Worm (Caenorhabditis elegans): Measurements from ENCODE around the gene lmd-4.

The lmd-4 gene

DNA sequence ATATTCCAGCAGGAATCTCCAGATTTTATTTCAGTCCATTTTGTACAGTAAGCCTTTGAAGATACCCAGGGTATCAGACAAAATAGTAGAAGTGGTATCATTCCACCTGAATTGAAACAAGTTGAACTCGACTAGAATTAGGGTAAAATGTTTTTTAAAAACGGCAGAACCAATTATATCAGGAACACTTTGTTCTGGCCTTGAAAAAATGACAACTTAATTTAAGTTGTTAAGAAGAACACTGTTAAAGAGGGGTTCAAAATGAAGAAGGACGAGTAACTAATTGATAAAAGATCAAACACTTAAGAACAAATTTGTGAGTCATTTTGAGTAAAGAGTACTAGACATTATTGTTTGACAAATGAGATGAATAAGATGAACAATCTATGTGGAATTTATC is at the start of gene lmd-4:
Gene lmd-4, minus strand, starts transcription at position 101 of the 400 bp plus-strand sequence.
- TF ChIP-seq ztf-23 (GFP tag; IDR thresholded peaks at IDR 0.05) (no peak), klf-2 (GFP tag; conservative IDR thresholded peaks at IDR 0.05) (no peak), med-1 (GFP tag; optimal IDR thresholded peaks at IDR 0.05; ENCODE audit: insufficient read depth) (no peak), cog-1 (tag; optimal IDR thresholded peaks at IDR 0.05) (no peak), T22C8.4 (GFP tag; IDR thresholded peaks at IDR 0.05) (no peak), flt-1 (GFP tag; IDR thresholded peaks at IDR 0.05) (no peak), ref-1 (GFP tag; conservative IDR thresholded peaks at IDR 0.05) (no peak), ztf-29 (GFP tag; IDR thresholded peaks at IDR 0.05) (no peak), tab-1 (GFP tag; IDR thresholded peaks at IDR 0.05) (no peak)

DNA sequence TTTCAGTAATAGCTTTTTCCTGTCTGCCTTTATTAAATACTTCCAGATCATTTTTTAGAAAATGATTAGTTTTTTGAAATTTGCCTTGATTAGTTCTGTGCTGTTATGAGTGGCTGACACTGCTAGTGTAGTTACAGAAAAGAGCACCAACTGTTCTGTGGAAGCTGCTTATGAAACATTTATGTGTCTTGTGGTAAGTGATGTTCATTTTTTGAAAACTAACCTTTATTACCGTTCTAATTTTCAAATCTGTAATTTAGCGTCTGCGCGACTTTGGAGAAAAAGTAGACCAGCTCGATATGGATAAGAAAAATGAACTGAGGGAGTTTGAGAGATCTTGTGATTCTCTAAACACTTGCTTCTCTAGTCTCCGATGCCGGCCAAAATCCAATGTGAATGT is 48.8 kb upstream of the lmd-4 start, which contains the start of gene srj-14:
Gene srj-14, plus strand, starts transcription at position 131 of the 400 bp plus-strand sequence.
- no peak for TF ChIP-seq flt-1 (GFP tag; IDR thresholded peaks at IDR 0.05)
- TF ChIP-seq tab-1 (GFP tag; IDR thresholded peaks at IDR 0.05) = no peak
- TF ChIP-seq klf-2 (GFP tag; conservative IDR thresholded peaks at IDR 0.05) = no peak

DNA sequence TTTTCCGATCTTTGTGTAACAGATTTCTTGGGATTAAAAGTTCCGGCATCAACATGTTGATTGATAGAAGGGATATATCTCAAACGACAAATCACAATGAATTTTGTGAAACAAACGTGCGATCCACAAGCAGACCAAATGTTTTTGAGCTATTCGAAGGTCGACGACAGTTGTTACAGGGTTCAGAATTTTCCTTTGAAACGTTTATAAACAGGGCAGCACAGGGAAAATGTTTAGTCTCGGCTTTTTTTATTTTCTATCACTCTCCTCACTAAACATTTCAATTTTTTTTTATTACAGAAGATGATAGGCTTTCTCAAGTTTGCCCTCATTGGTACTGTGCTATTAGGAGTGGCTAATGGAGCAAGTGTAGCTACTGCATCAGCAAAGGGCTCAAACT is 44.1 kb upstream of the lmd-4 start, which contains the start of gene exc-13:
Gene exc-13, plus strand, starts transcription at position 301 of the 400 bp plus-strand sequence.
- TF ChIP-seq T22C8.4 (GFP tag; IDR thresholded peaks at IDR 0.05) (no peak), med-1 (GFP tag; optimal IDR thresholded peaks at IDR 0.05; ENCODE audit: insufficient read depth) (no peak), ztf-29 (GFP tag; IDR thresholded peaks at IDR 0.05) (no peak), tab-1 (GFP tag; IDR thresholded peaks at IDR 0.05) (no peak), flt-1 (GFP tag; IDR thresholded peaks at IDR 0.05) (no peak), cog-1 (tag; optimal IDR thresholded peaks at IDR 0.05) (no peak), klf-2 (GFP tag; conservative IDR thresholded peaks at IDR 0.05) (no peak), ref-1 (GFP tag; conservative IDR thresholded peaks at IDR 0.05) (no peak), ztf-23 (GFP tag; IDR thresholded peaks at IDR 0.05) (no peak)

DNA sequence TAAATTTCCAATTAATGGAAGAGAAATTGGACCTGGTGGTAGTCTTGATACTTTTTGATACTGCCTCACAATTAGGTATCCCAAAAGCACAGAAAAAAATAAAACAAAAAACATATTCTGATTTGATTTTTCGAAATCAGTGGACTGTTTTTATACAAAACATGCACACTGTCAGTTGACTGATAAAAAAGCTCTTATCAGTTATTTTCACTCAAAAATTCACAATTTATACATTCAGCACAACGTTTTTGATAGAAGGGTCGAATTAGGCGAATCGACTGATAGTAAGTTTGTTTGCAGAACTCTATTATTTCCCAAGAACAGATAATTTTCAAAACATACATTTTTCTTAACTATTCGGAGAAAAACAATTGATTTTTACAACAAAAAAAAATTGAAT is 43.2 kb upstream of the lmd-4 start, which contains the start of gene cyp-35A2:
Gene cyp-35A2, minus strand, starts transcription at position 124 of the 400 bp plus-strand sequence.
- TF ChIP-seq T22C8.4 (GFP tag; IDR thresholded peaks at IDR 0.05) = no peak
- TF ChIP-seq tab-1 (GFP tag; IDR thresholded peaks at IDR 0.05) = no peak
- TF ChIP-seq med-1 (GFP tag; optimal IDR thresholded peaks at IDR 0.05; ENCODE audit: insufficient read depth) = no peak
- no peak for TF ChIP-seq klf-2 (GFP tag; conservative IDR thresholded peaks at IDR 0.05)
- no peak for TF ChIP-seq ref-1 (GFP tag; conservative IDR thresholded peaks at IDR 0.05)
- no peak for TF ChIP-seq flt-1 (GFP tag; IDR thresholded peaks at IDR 0.05)
- TF ChIP-seq ztf-29 (GFP tag; IDR thresholded peaks at IDR 0.05) = no peak
- TF ChIP-seq cog-1 (tag; optimal IDR thresholded peaks at IDR 0.05) = no peak
- no peak for TF ChIP-seq ztf-23 (GFP tag; IDR thresholded peaks at IDR 0.05)

DNA sequence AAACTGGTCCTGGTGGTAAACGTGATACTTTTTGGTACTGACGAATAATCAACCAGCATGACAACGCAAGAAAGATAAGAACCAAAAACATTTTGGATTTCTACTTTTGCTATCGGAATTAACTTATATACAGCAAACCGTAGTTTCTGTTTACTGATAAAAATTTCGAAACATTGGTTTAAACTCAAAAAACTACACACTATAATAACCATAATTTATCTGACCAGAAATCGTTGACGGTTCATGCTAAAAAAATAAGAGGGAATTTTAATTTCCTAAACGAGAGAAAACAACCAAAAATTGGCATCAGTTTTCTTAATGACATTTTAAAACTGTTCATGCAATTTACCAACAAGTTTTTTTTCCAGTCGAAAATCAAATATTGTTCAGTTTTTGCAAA is 40.9 kb upstream of the lmd-4 start, which contains the start of gene cyp-35A1:
Gene cyp-35A1, minus strand, starts transcription at position 101 of the 400 bp plus-strand sequence.
- TF ChIP-seq tab-1 (GFP tag; IDR thresholded peaks at IDR 0.05) (no peak), cog-1 (tag; optimal IDR thresholded peaks at IDR 0.05) (no peak), flt-1 (GFP tag; IDR thresholded peaks at IDR 0.05) (no peak), T22C8.4 (GFP tag; IDR thresholded peaks at IDR 0.05) (no peak)

DNA sequence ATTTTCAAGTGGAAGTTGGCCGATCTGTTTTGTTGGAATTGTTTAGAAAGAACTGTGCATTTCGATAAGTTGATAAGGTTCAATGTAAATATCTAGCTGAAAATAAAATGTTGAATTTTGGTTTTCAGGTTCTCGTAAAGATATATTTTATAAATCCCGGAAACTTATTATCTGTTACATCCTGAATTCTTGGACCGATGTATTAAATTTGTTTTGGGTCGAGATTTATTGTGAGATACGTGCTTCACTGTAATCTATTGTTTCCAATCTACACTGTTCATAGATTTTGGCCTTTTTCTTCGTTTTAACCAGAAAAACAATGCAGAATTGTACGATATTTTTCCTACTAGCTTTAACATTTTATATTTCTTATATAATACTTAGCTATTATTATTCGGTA is 36.3 kb upstream of the lmd-4 start, which contains the start of gene C03G6.6:
Gene C03G6.6, plus strand, starts transcription at position 301 of the 400 bp plus-strand sequence.
- TF ChIP-seq T22C8.4 (GFP tag; IDR thresholded peaks at IDR 0.05) (no peak), cog-1 (tag; optimal IDR thresholded peaks at IDR 0.05) (no peak), med-1 (GFP tag; optimal IDR thresholded peaks at IDR 0.05; ENCODE audit: insufficient read depth) (no peak), ref-1 (GFP tag; conservative IDR thresholded peaks at IDR 0.05) (no peak), ztf-23 (GFP tag; IDR thresholded peaks at IDR 0.05) (no peak), ztf-29 (GFP tag; IDR thresholded peaks at IDR 0.05) (no peak), klf-2 (GFP tag; conservative IDR thresholded peaks at IDR 0.05) (no peak), tab-1 (GFP tag; IDR thresholded peaks at IDR 0.05) (no peak), flt-1 (GFP tag; IDR thresholded peaks at IDR 0.05) (no peak)

ce11 chrV:7356684-7357083 is 35.9 kb upstream of the lmd-4 start, which contains the start of gene C03G6.21:
Gene C03G6.21 (minus strand): TSS chrV:7356784.
- TF ChIP-seq med-1 (GFP tag; optimal IDR thresholded peaks at IDR 0.05; ENCODE audit: insufficient read depth) (no peak), flt-1 (GFP tag; IDR thresholded peaks at IDR 0.05) (no peak), T22C8.4 (GFP tag; IDR thresholded peaks at IDR 0.05) (no peak), klf-2 (GFP tag; conservative IDR thresholded peaks at IDR 0.05) (no peak), ref-1 (GFP tag; conservative IDR thresholded peaks at IDR 0.05) (no peak), ztf-29 (GFP tag; IDR thresholded peaks at IDR 0.05) (no peak), ztf-23 (GFP tag; IDR thresholded peaks at IDR 0.05) (no peak), tab-1 (GFP tag; IDR thresholded peaks at IDR 0.05) (no peak), cog-1 (tag; optimal IDR thresholded peaks at IDR 0.05) (no peak)

- no peak for TF ChIP-seq T22C8.4 (GFP tag; IDR thresholded peaks at IDR 0.05)
- TF ChIP-seq med-1 (GFP tag; optimal IDR thresholded peaks at IDR 0.05; ENCODE audit: insufficient read depth) = no peak
- no peak for TF ChIP-seq tab-1 (GFP tag; IDR thresholded peaks at IDR 0.05)
- no peak for TF ChIP-seq ztf-23 (GFP tag; IDR thresholded peaks at IDR 0.05)
- TF ChIP-seq ref-1 (GFP tag; conservative IDR thresholded peaks at IDR 0.05) = no peak
- no peak for TF ChIP-seq flt-1 (GFP tag; IDR thresholded peaks at IDR 0.05)
- no peak for TF ChIP-seq cog-1 (tag; optimal IDR thresholded peaks at IDR 0.05)
- no peak for TF ChIP-seq ztf-29 (GFP tag; IDR thresholded peaks at IDR 0.05)
- no peak for TF ChIP-seq klf-2 (GFP tag; conservative IDR thresholded peaks at IDR 0.05)
Observed at ce11 chrV:7355464-7355863, 34.7 kb upstream of the lmd-4 start, which contains the start of gene tag-293. Gene tag-293 (minus strand): TSS chrV:7355564.

ce11 chrV:7353602-7354001 is 32.8 kb upstream of the lmd-4 start:
- TF ChIP-seq tab-1 (GFP tag; IDR thresholded peaks at IDR 0.05) (no peak), ref-1 (GFP tag; conservative IDR thresholded peaks at IDR 0.05) (no peak), T22C8.4 (GFP tag; IDR thresholded peaks at IDR 0.05) (no peak), klf-2 (GFP tag; conservative IDR thresholded peaks at IDR 0.05) (no peak), flt-1 (GFP tag; IDR thresholded peaks at IDR 0.05) (no peak), ztf-29 (GFP tag; IDR thresholded peaks at IDR 0.05) (no peak), med-1 (GFP tag; optimal IDR thresholded peaks at IDR 0.05; ENCODE audit: insufficient read depth) (no peak), ztf-23 (GFP tag; IDR thresholded peaks at IDR 0.05) (no peak), cog-1 (tag; optimal IDR thresholded peaks at IDR 0.05) (no peak)
